Fruit fly (Drosophila melanogaster) Kc167 (cell line): ENCODE results near the gene sti.

Experiments used
- Sin3A ChIP-seq: fragments of >200 bp; optimal IDR thresholded peaks from 2 replicates; lab custom pipeline; 2018; ENCODE audit warnings: missing external identifiers
- h ChIP-seq: fragments of >200 bp; optimal IDR thresholded peaks from 3 replicates; lab custom pipeline; 2018; ENCODE audit warnings: missing external identifiers
- insv ChIP-seq: fragments of >200 bp; optimal IDR thresholded peaks from 3 replicates; lab custom pipeline; 2018; ENCODE audit warnings: missing external identifiers
- psq ChIP-seq: fragments of >200 bp; optimal IDR thresholded peaks from 2 replicates; lab custom pipeline; 2017; ENCODE audit warnings: missing external identifiers
- ttk ChIP-seq: sonication (Bioruptor generic); optimal IDR thresholded peaks from 2 replicates; lab custom pipeline; 2017; ENCODE audit warnings: missing external identifiers

DNA sequence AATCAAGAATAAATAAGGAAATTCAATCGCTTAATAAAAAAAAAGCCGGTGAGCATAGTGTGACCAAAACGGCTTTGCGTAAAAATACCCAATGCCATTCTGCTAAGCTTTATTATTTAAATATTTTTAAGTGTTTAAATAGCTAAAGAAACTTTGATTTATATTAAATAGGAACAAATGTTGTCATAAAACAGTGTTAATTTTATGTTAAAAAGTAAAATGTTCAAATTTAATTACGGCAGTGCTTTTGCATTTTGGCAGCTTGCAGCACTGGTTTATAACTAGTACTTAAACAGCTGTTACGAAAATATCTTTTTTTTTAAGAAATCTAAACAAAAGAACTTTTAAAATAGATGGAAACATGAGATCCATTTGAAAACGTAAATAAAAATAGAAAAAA is 13.4 kb downstream of the sti start, which contains the start of the genes CG10638 and CG10681:
- no peak for TF ChIP-seq Sin3A
- no peak for TF ChIP-seq ttk
- TF ChIP-seq psq (lab: Kevin White, UChicago) = no peak
- no peak for TF ChIP-seq h (lab: Kevin White, UChicago)
- TF ChIP-seq insv (lab: Kevin White, UChicago) = no peak
